Worm (Caenorhabditis elegans): ENCODE data around the gene srm-5.

The srm-5 gene

DNA sequence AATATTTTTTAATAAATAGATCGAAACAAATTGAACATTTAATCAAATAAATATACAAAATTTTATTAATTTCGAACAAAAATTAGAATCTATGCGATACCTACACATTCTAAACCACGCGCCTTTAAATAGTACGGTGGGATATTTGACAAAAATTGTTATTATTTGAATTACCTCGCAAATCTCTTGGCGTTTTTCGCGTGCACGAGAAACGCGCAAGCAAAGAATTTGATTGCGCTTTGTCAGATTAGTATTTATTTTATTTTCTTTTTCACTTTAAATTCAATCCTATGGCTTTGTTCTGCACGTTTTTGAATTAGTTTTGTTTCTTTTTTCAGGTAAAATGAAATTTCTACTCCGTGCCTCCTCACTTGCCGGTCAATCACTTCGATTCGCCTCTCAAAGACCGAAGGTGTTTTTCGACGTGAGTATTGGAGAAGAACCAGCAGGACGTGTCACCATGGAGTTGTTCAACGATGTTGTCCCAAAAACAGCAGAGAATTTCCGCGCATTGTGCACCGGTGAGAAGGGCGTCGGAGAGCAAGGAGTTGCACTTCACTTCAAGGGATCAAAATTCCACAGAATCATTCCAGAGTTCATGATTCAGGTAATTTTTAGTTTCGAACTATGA, 20.9 kb downstream of the srm-5 start, which contains the start of gene cyn-1 (continued):
- peak; percentile 97 to 98 (median 98) for TF ChIP-seq dpl-1 (GFP tag; optimal IDR thresholded peaks at IDR 0.05)
- TF ChIP-seq unc-130 (tag; optimal IDR thresholded peaks at IDR 0.05) = peak; percentile 83
- TF ChIP-seq ceh-8 (GFP tag; optimal IDR thresholded peaks at IDR 0.05) = peak; percentile 78
- peak; percentile 75 for TF ChIP-seq blmp-1 (tag; optimal IDR thresholded peaks at IDR 0.05)
- peak; percentile 88 for TF ChIP-seq C16A3.4 (tag; optimal IDR thresholded peaks at IDR 0.05)
- TF ChIP-seq isw-1 (GFP tag; IDR thresholded peaks at IDR 0.05) = peak; percentile 77
- no peak for TF ChIP-seq pqm-1 (tag; optimal IDR thresholded peaks at IDR 0.05)
- TF ChIP-seq lin-15B (tag; optimal IDR thresholded peaks at IDR 0.05) = peak; percentile 80
- TF ChIP-seq ceh-88 (GFP tag; IDR thresholded peaks at IDR 0.05) = peak; percentile 54
- peak; percentile 71 for TF ChIP-seq nhr-77 (tag; optimal IDR thresholded peaks at IDR 0.05)
- TF ChIP-seq snu-23 (GFP tag; optimal IDR thresholded peaks at IDR 0.05) = peak; percentile 91
- peak; percentile 98 for TF ChIP-seq lin-35 (GFP tag; optimal IDR thresholded peaks at IDR 0.05)
- TF ChIP-seq nhr-85 (tag) = peak; percentile 91
- no peak for TF ChIP-seq nhr-76 (tag; optimal IDR thresholded peaks at IDR 0.05)
- peak; percentile 90 for TF ChIP-seq xbp-1 (tag; optimal IDR thresholded peaks at IDR 0.05)
- peak; percentile 89 for TF ChIP-seq skn-1 (tag; optimal IDR thresholded peaks at IDR 0.05)
- peak; percentile 29 for TF ChIP-seq ceh-90 (tag; optimal IDR thresholded peaks at IDR 0.05)
- no peak for TF ChIP-seq hlh-17 (GFP tag; optimal IDR thresholded peaks at IDR 0.05; ENCODE audit: borderline replicate concordance)
- no peak for TF ChIP-seq nhr-84 (tag; optimal IDR thresholded peaks at IDR 0.05)
- TF ChIP-seq ceh-63 (GFP tag; optimal IDR thresholded peaks at IDR 0.05) = no peak
- no peak for TF ChIP-seq hpl-2 (GFP tag; optimal IDR thresholded peaks at IDR 0.05)
- TF ChIP-seq nhr-71 (tag; optimal IDR thresholded peaks at IDR 0.05) = peak; percentile 93
- TF ChIP-seq unc-86 (tag; optimal IDR thresholded peaks at IDR 0.05) = peak; percentile 82
- no peak for TF ChIP-seq C34B4.2 (tag; optimal IDR thresholded peaks at IDR 0.05)
- peak; percentile 84 to 85 (median 85) for TF ChIP-seq ceh-82 (tag; optimal IDR thresholded peaks at IDR 0.05)
- TF ChIP-seq efl-3 (GFP tag; optimal IDR thresholded peaks at IDR 0.05) = no peak
- no peak for TF ChIP-seq unc-30 (tag; optimal IDR thresholded peaks at IDR 0.05)
- peak; percentile 66 for TF ChIP-seq ama-1 (optimal IDR thresholded peaks at IDR 0.05)
- TF ChIP-seq jun-1 (tag; optimal IDR thresholded peaks at IDR 0.05) = peak; percentile 70
- no peak for TF ChIP-seq unc-62 (GFP tag; optimal IDR thresholded peaks at IDR 0.05)
- TF ChIP-seq zag-1 (tag; optimal IDR thresholded peaks at IDR 0.05) = no peak
- peak; percentile 88 for TF ChIP-seq nhr-90 (tag; optimal IDR thresholded peaks at IDR 0.05; ENCODE audit: poor library complexity)
- TF ChIP-seq hlh-4 (tag; optimal IDR thresholded peaks at IDR 0.05) = no peak
- peak; percentile 92 for TF ChIP-seq lsy-2 (tag; optimal IDR thresholded peaks at IDR 0.05)
- peak; percentile 46 for TF ChIP-seq lir-3 (tag; optimal IDR thresholded peaks at IDR 0.05; ENCODE audit: poor library complexity)
- TF ChIP-seq egl-27 (tag; optimal IDR thresholded peaks at IDR 0.05) = no peak
- TF ChIP-seq sptf-1 (tag; optimal IDR thresholded peaks at IDR 0.05) = no peak
- peak; percentile 29 for TF ChIP-seq aha-1 (tag; optimal IDR thresholded peaks at IDR 0.05)
- TF ChIP-seq C04F5.9 (tag; optimal IDR thresholded peaks at IDR 0.05) = peak; percentile 63
- TF ChIP-seq zip-4 (GFP tag; optimal IDR thresholded peaks at IDR 0.05) = peak; percentile 67
- peak in 2 of 6 experiments; percentile 81 to 83 for TF ChIP-seq elt-3 (tag; optimal IDR thresholded peaks at IDR 0.05)
- peak; percentile 77 for TF ChIP-seq lin-13 (GFP tag; optimal IDR thresholded peaks at IDR 0.05)
- peak; percentile 83 for TF ChIP-seq snpc-4 (tag; optimal IDR thresholded peaks at IDR 0.05)
- peak; percentile 8 for TF ChIP-seq alr-1 (tag; optimal IDR thresholded peaks at IDR 0.05; ENCODE audit: borderline replicate concordance)
- peak in 1 of 2 experiments; percentile 69 for TF ChIP-seq ztf-11 (tag; optimal IDR thresholded peaks at IDR 0.05)
- no peak for TF ChIP-seq ces-1 (GFP tag; optimal IDR thresholded peaks at IDR 0.05)
- peak; percentile 52 for TF ChIP-seq nhr-11 (tag; optimal IDR thresholded peaks at IDR 0.05)
- TF ChIP-seq mep-1 (tag; optimal IDR thresholded peaks at IDR 0.05) = peak; percentile 96
- peak; percentile 67 for TF ChIP-seq fkh-10 (GFP tag; optimal IDR thresholded peaks at IDR 0.05)
- no peak for TF ChIP-seq unc-98 (GFP tag; IDR thresholded peaks at IDR 0.05)
- no peak for TF ChIP-seq pag-3 (tag; optimal IDR thresholded peaks at IDR 0.05; ENCODE audit: borderline replicate concordance, insufficient read depth)
- TF ChIP-seq nhr-28 (tag; optimal IDR thresholded peaks at IDR 0.05) = no peak
